Worm (Caenorhabditis elegans) whole organism, young adult: ENCODE results near the gene nbs-1.

Source experiments
- ZK185.1 ChIP-seq: sonication (generic microtip); optimal IDR thresholded peaks from 2 replicates; lab custom pipeline; 2016; ENCODE audit warnings: mild to moderate bottlenecking, missing genetic modification characterization, missing compliant biosample characterization; ENCODE audit not compliant: poor library complexity, severe bottlenecking
- akir-1 ChIP-seq: fragments of 200-800 bp; sonication (Bioruptor generic); optimal IDR thresholded peaks from 2 replicates; lab custom pipeline; 2018; ENCODE audit warnings: mild to moderate bottlenecking, missing genetic modification characterization, moderate library complexity, missing compliant biosample characterization
- dpl-1 ChIP-seq: fragments of 150-350 bp; optimal IDR thresholded peaks from 2 replicates; lab custom pipeline; 2014; ENCODE audit warnings: missing biosample characterization, missing genetic modification reagents, missing genetic modification characterization
- gei-17 ChIP-seq: fragments of 200-800 bp; sonication (Bioruptor generic); optimal IDR thresholded peaks from 2 replicates; lab custom pipeline; 2018; ENCODE audit warnings: mild to moderate bottlenecking, missing genetic modification characterization, missing compliant biosample characterization
- hrde-1 ChIP-seq: sonication (generic microtip); optimal IDR thresholded peaks from 2 replicates; lab custom pipeline; 2016; ENCODE audit warnings: missing genetic modification characterization, mild to moderate bottlenecking, missing compliant biosample characterization, moderate library complexity, missing genotype, missing genetic modification reagents, borderline replicate concordance
- lir-1 ChIP-seq: fragments of 200-800 bp; sonication (Bioruptor generic); conservative IDR thresholded peaks from 2 replicates; pipeline ENCODE4 v1.3.6; 2022; ENCODE audit warnings: missing genetic modification reagents, missing genetic modification characterization, missing compliant biosample characterization
- nhr-179 ChIP-seq: sonication (generic microtip); optimal IDR thresholded peaks from 2 replicates; lab custom pipeline; 2016; ENCODE audit warnings: mild to moderate bottlenecking, missing genetic modification characterization, missing compliant biosample characterization

ce11 chrII:11045872-11046271 lies 50.4 kb downstream of the nbs-1 start, which contains the start of gene col-83:
- no peak for TF ChIP-seq akir-1
- TF ChIP-seq dpl-1 = no peak
- no peak for TF ChIP-seq gei-17 (GFP tag; lab: Kevin White, UChicago)
- no peak for TF ChIP-seq hrde-1 (tag; lab: Kevin White, UChicago)
- no peak for TF ChIP-seq ZK185.1 (tag; lab: Kevin White, UChicago)
- TF ChIP-seq nhr-179 = no peak
- TF ChIP-seq lir-1 (GFP tag; lab: Robert Waterston, UW) = no peak
